Fruit fly (Drosophila melanogaster) S2 (cell line): ENCODE measurements around the gene CG4593.

Experiments
- CG8478 ChIP-seq: fragments of >200 bp; optimal IDR thresholded peaks from 2 replicates; lab custom pipeline; 2018
- CTCF ChIP-seq, 2 experiments: fragments of >200 bp; optimal IDR thresholded peaks; 2 replicates each; lab custom pipeline; 2018

dm6 chrX:6968564-6968963 lies 45.1 kb upstream of the CG4593 start, which contains the start of gene Setd3:
- TF ChIP-seq CG8478 (lab: Kevin White, UChicago) (no peak), CTCF (optimal IDR thresholded peaks at IDR 0.05; lab: Kevin White, UChicago) (no peak)
